Worm (Caenorhabditis elegans) whole organism, L1 larva: Measurements from ENCODE around the gene srj-11.

Experiments
- C34B4.2 ChIP-seq: sonication (generic microtip); optimal IDR thresholded peaks from 2 replicates; lab custom pipeline; 2017; ENCODE audit warnings: mild to moderate bottlenecking, missing genetic modification characterization, missing compliant biosample characterization
- ama-1 ChIP-seq: fragments of 150-350 bp; optimal IDR thresholded peaks from 2 replicates; lab custom pipeline; 2014
- ceh-8 ChIP-seq: fragments of 200-800 bp; sonication (Bioruptor generic); optimal IDR thresholded peaks from 2 replicates; lab custom pipeline; 2018; ENCODE audit warnings: mild to moderate bottlenecking, missing genetic modification characterization, moderate library complexity, missing compliant biosample characterization
- ces-1 ChIP-seq: fragments of 150-350 bp; optimal IDR thresholded peaks from 2 replicates; lab custom pipeline; 2014; ENCODE audit warnings: missing biosample characterization, missing genetic modification reagents, missing genetic modification characterization
- elt-2 ChIP-seq: sonication (generic microtip); optimal IDR thresholded peaks from 2 replicates; lab custom pipeline; 2016; ENCODE audit warnings: missing genetic modification characterization, mild to moderate bottlenecking, inconsistent platforms, missing compliant biosample characterization, missing genetic modification reagents
- elt-3 ChIP-seq, 6 experiments: fragments of 150-350 bp in 1 of 6; sonication (generic microtip); optimal IDR thresholded peaks; 2 replicates each; lab custom pipeline; 2017 to 2018; ENCODE audit warnings: missing biosample characterization in 6 of 6, missing genetic modification characterization in 6 of 6, inconsistent platforms in 1 of 6
- fkh-10 ChIP-seq: sonication (generic microtip); optimal IDR thresholded peaks from 2 replicates; lab custom pipeline; 2017; ENCODE audit warnings: missing biosample characterization, missing genetic modification reagents, missing genetic modification characterization
- fkh-8 ChIP-seq: sonication (generic microtip); optimal IDR thresholded peaks from 2 replicates; lab custom pipeline; 2016; ENCODE audit warnings: mild to moderate bottlenecking, missing genetic modification characterization, missing compliant biosample characterization
- grh-1 ChIP-seq: fragments of 200-800 bp; sonication (Bioruptor generic); IDR thresholded peaks from 2 replicates; pipeline ENCODE4 v1.3.6; 2022; ENCODE audit warnings: missing genetic modification reagents, missing genetic modification characterization, missing compliant biosample characterization
- isw-1 ChIP-seq: fragments of 200-800 bp; sonication (Bioruptor generic); IDR thresholded peaks from 2 replicates; pipeline ENCODE4 v1.3.6; 2022; ENCODE audit warnings: missing genetic modification characterization, missing compliant biosample characterization
- lin-15B ChIP-seq: fragments of 150-350 bp; sonication (generic microtip); optimal IDR thresholded peaks from 3 replicates; lab custom pipeline; 2014; ENCODE audit warnings: missing biosample characterization, missing genetic modification characterization
- lin-39 ChIP-seq: fragments of 150-350 bp; optimal IDR thresholded peaks from 2 replicates; lab custom pipeline; 2014; ENCODE audit warnings: missing biosample characterization, missing genetic modification reagents, missing genetic modification characterization
- lir-3 ChIP-seq: sonication (generic microtip); optimal IDR thresholded peaks from 2 replicates; lab custom pipeline; 2016; ENCODE audit warnings: mild to moderate bottlenecking, missing genetic modification characterization, moderate library complexity, missing compliant biosample characterization; ENCODE audit not compliant: poor library complexity
- mab-9 ChIP-seq: fragments of 200-800 bp; sonication (Bioruptor generic); IDR thresholded peaks from 2 replicates; pipeline ENCODE4 v1.3.6; 2022; ENCODE audit warnings: missing genetic modification reagents, missing genetic modification characterization, missing compliant biosample characterization
- mef-2 ChIP-seq: fragments of 150-350 bp; optimal IDR thresholded peaks from 2 replicates; lab custom pipeline; 2014; ENCODE audit warnings: missing biosample characterization, missing genetic modification characterization
- nhr-11 ChIP-seq: fragments of 150-350 bp; optimal IDR thresholded peaks from 2 replicates; lab custom pipeline; 2014; ENCODE audit warnings: missing biosample characterization, missing genetic modification characterization
- nhr-19 ChIP-seq: fragments of 200-800 bp; sonication (Bioruptor generic); conservative IDR thresholded peaks from 2 replicates; pipeline ENCODE4 v1.3.6; 2022; ENCODE audit warnings: missing genetic modification characterization, missing compliant biosample characterization
- nhr-20 ChIP-seq: sonication (generic microtip); optimal IDR thresholded peaks from 2 replicates; lab custom pipeline; 2016; ENCODE audit warnings: mild to moderate bottlenecking, missing genetic modification characterization, missing compliant biosample characterization
- nhr-237 ChIP-seq: fragments of 150-350 bp; optimal IDR thresholded peaks from 2 replicates; lab custom pipeline; 2014; ENCODE audit warnings: missing biosample characterization, missing genetic modification characterization
- nhr-47 ChIP-seq: sonication (generic microtip); optimal IDR thresholded peaks from 2 replicates; lab custom pipeline; 2016; ENCODE audit warnings: mild to moderate bottlenecking, missing genetic modification characterization, moderate library complexity, missing compliant biosample characterization
- nhr-71 ChIP-seq: sonication (generic microtip); optimal IDR thresholded peaks from 2 replicates; lab custom pipeline; 2016; ENCODE audit warnings: mild to moderate bottlenecking, missing genetic modification characterization, moderate library complexity, missing compliant biosample characterization
- nhr-77 ChIP-seq: fragments of 150-350 bp; optimal IDR thresholded peaks from 2 replicates; lab custom pipeline; 2014; ENCODE audit warnings: missing biosample characterization, missing genetic modification characterization
- nhr-84 ChIP-seq: sonication (generic microtip); optimal IDR thresholded peaks from 2 replicates; lab custom pipeline; 2017; ENCODE audit warnings: missing biosample characterization, missing genetic modification characterization
- pax-3 ChIP-seq: fragments of 200-800 bp; sonication (Bioruptor generic); optimal IDR thresholded peaks from 2 replicates; lab custom pipeline; 2018; ENCODE audit warnings: mild to moderate bottlenecking, missing genetic modification characterization, moderate library complexity, missing compliant biosample characterization
- pqm-1 ChIP-seq: sonication (generic microtip); optimal IDR thresholded peaks from 3 replicates; lab custom pipeline; 2017; ENCODE audit warnings: missing biosample characterization, missing genetic modification characterization
- rnt-1 ChIP-seq: sonication (generic microtip); optimal IDR thresholded peaks from 2 replicates; lab custom pipeline; 2016; ENCODE audit warnings: mild to moderate bottlenecking, missing genetic modification characterization, moderate library complexity, missing compliant biosample characterization
- sox-4 ChIP-seq: sonication (generic microtip); optimal IDR thresholded peaks from 2 replicates; lab custom pipeline; 2016; ENCODE audit warnings: missing genetic modification characterization, missing compliant biosample characterization
- sptf-1 ChIP-seq: fragments of 150-350 bp; optimal IDR thresholded peaks from 2 replicates; lab custom pipeline; 2014; ENCODE audit warnings: missing biosample characterization, missing genetic modification characterization
- swsn-7 ChIP-seq: sonication (generic microtip); optimal IDR thresholded peaks from 2 replicates; lab custom pipeline; 2016; ENCODE audit warnings: missing genetic modification characterization, missing compliant biosample characterization
- tbx-2 ChIP-seq: sonication (generic microtip); optimal IDR thresholded peaks from 2 replicates; lab custom pipeline; 2016; ENCODE audit warnings: missing genetic modification characterization, missing compliant biosample characterization
- tlp-1 ChIP-seq: fragments of 150-350 bp; optimal IDR thresholded peaks from 2 replicates; lab custom pipeline; 2014; ENCODE audit warnings: missing biosample characterization, missing genetic modification characterization
- xbp-1 ChIP-seq: sonication (generic microtip); optimal IDR thresholded peaks from 2 replicates; lab custom pipeline; 2016; ENCODE audit warnings: missing genetic modification characterization, missing compliant biosample characterization
- zip-4 ChIP-seq: fragments of 200-800 bp; sonication (Bioruptor generic); optimal IDR thresholded peaks from 2 replicates; lab custom pipeline; 2018; ENCODE audit warnings: mild to moderate bottlenecking, missing genetic modification characterization, moderate library complexity, missing compliant biosample characterization

srj-11 gene

ce11 chrV:3256809-3257208 is 15.6 kb downstream of the srj-11 start:
- TF ChIP-seq nhr-84 (tag; lab: Kevin White, UChicago): no peak

- TF ChIP-seq swsn-7 (tag; lab: Kevin White, UChicago) (no peak), lin-15B (tag; lab: Kevin White, UChicago) (no peak), xbp-1 (tag; lab: Kevin White, UChicago) (no peak)
Measured at ce11 chrV:3257277-3257676, 16.1 kb downstream of the srj-11 start, which contains the start of gene T28A11.22. TSS of gene T28A11.22 (plus strand) at chrV:3257577.

- peak; percentile 37 for TF ChIP-seq mef-2 (tag; lab: Kevin White, UChicago)
- no peak for TF ChIP-seq tbx-2
- 0 out of 2 replicates have a peak, but pooled peaks have one; percentile 19 for TF ChIP-seq nhr-19
- TF ChIP-seq lin-39: peak; percentile 17
- TF ChIP-seq rnt-1 (tag; lab: Kevin White, UChicago): peak; percentile 72
- TF ChIP-seq nhr-47 (tag; lab: Kevin White, UChicago): no peak
Measured at ce11 chrV:3259168-3259622, 18.0 kb downstream of the srj-11 start, which contains the start of gene T28A11.16. TSS of gene T28A11.16 (minus strand) at chrV:3259218.

ce11 chrV:3260075-3260474 is 18.9 kb downstream of the srj-11 start, which contains the start of gene srbc-5:
TSS of gene srbc-5 (plus strand) at chrV:3260375.
- TF ChIP-seq mab-9 (GFP tag; lab: Robert Waterston, UW) (no peak), sptf-1 (tag; lab: Kevin White, UChicago) (no peak), sox-4 (tag; lab: Kevin White, UChicago) (no peak), pqm-1 (no peak), nhr-11 (tag; lab: Kevin White, UChicago) (no peak), lin-39 (no peak), pax-3 (tag; lab: Kevin White, UChicago) (no peak), tbx-2 (no peak), nhr-20 (tag; lab: Kevin White, UChicago) (no peak), fkh-10 (GFP tag; lab: Kevin White, UChicago) (no peak)

- TF ChIP-seq sox-4 (tag; lab: Kevin White, UChicago) (no peak), fkh-8 (tag; lab: Kevin White, UChicago) (no peak), C34B4.2 (tag; lab: Kevin White, UChicago) (no peak), ces-1 (GFP tag; lab: Kevin White, UChicago) (no peak), grh-1 (no peak), nhr-71 (tag; lab: Kevin White, UChicago) (no peak), tlp-1 (tag; lab: Kevin White, UChicago) (no peak), rnt-1 (tag; lab: Kevin White, UChicago) (no peak), nhr-19 (no peak), nhr-77 (tag; lab: Kevin White, UChicago) (no peak), lir-3 (tag; lab: Kevin White, UChicago) (no peak), elt-3 (tag; optimal IDR thresholded peaks at IDR 0.05; lab: Kevin White, UChicago) (no peak), nhr-237 (no peak), ama-1 (no peak)
Measured at ce11 chrV:3266189-3266588, 25.0 kb downstream of the srj-11 start, which contains the start of gene T28A11.17. TSS of gene T28A11.17 (minus strand) at chrV:3266289.

- no peak for TF ChIP-seq ceh-8 (GFP tag; lab: Kevin White, UChicago)
- no peak for TF ChIP-seq isw-1
- TF ChIP-seq zip-4 (GFP tag; lab: Kevin White, UChicago): no peak
- TF ChIP-seq ces-1 (GFP tag; lab: Kevin White, UChicago): no peak
- no peak for TF ChIP-seq elt-2 (tag; lab: Kevin White, UChicago)
- TF ChIP-seq nhr-47 (tag; lab: Kevin White, UChicago): no peak
Measured at ce11 chrV:3267950-3268349, 26.7 kb downstream of the srj-11 start, which contains the start of gene T28A11.18. TSS of gene T28A11.18 (minus strand) at chrV:3268050.
